Fruit fly (Drosophila melanogaster) whole organism, embryonic: Measurements from ENCODE around the gene Cad88C.

Source experiments
- Asciz ChIP-seq: fragments of 200-800 bp; sonication (Bioruptor generic); optimal IDR thresholded peaks from 2 replicates; lab custom pipeline; 2017; ENCODE audit warnings: missing biosample characterization, mild to moderate bottlenecking, missing genetic modification characterization, missing genetic modification reagents
- Atf-2 ChIP-seq: fragments of 200-800 bp; sonication (Bioruptor generic); optimal IDR thresholded peaks from 2 replicates; lab custom pipeline; 2016; ENCODE audit warnings: missing biosample characterization, missing genetic modification characterization
- Bdp1 ChIP-seq: fragments of 200-800 bp; sonication (Bioruptor generic); optimal IDR thresholded peaks from 3 replicates; lab custom pipeline; 2016; ENCODE audit warnings: missing biosample characterization, missing genetic modification characterization
- Bgb ChIP-seq: fragments of 200-800 bp; sonication (Bioruptor generic); IDR thresholded peaks from 2 replicates; pipeline ENCODE4 v1.3.6; 2022; ENCODE audit warnings: missing biosample characterization, missing genetic modification characterization; ENCODE audit not compliant: partially characterized antibody
- CG10979 ChIP-seq: fragments of 200-800 bp; sonication (Bioruptor generic); optimal IDR thresholded peaks from 2 replicates; lab custom pipeline; 2018; ENCODE audit warnings: missing biosample characterization, mild to moderate bottlenecking, missing genetic modification characterization, moderate library complexity
- CG13123 ChIP-seq: fragments of 200-800 bp; sonication (Bioruptor generic); optimal IDR thresholded peaks from 2 replicates; lab custom pipeline; 2016; ENCODE audit warnings: missing biosample characterization, missing genetic modification characterization
- CG13775 ChIP-seq: fragments of 200-800 bp; sonication (Bioruptor generic); optimal IDR thresholded peaks from 3 replicates; lab custom pipeline; 2017; ENCODE audit warnings: missing biosample characterization, mild to moderate bottlenecking, missing genetic modification characterization
- CG14710 ChIP-seq: fragments of 200-800 bp; sonication (Bioruptor generic); optimal IDR thresholded peaks from 3 replicates; lab custom pipeline; 2019; ENCODE audit warnings: missing biosample characterization, mild to moderate bottlenecking, missing genetic modification characterization, moderate library complexity
- CG1647 ChIP-seq: fragments of 200-800 bp; sonication (Bioruptor generic); optimal IDR thresholded peaks from 3 replicates; lab custom pipeline; 2016; ENCODE audit warnings: missing biosample characterization, missing genetic modification characterization
- CG17829 ChIP-seq: fragments of 200-800 bp; optimal IDR thresholded peaks from 2 replicates; lab custom pipeline; 2019; ENCODE audit warnings: missing biosample characterization, mild to moderate bottlenecking, missing genetic modification characterization, moderate library complexity
- CG17912 ChIP-seq: fragments of 200-800 bp; sonication (Bioruptor generic); optimal IDR thresholded peaks from 2 replicates; lab custom pipeline; 2018; ENCODE audit warnings: missing biosample characterization, mild to moderate bottlenecking, missing genetic modification characterization
- CG18476 ChIP-seq: fragments of 200-800 bp; sonication (Bioruptor generic); optimal IDR thresholded peaks from 2 replicates; lab custom pipeline; 2016; ENCODE audit warnings: missing biosample characterization, mild to moderate bottlenecking, missing genetic modification characterization
- CG2678 ChIP-seq: fragments of 200-800 bp; sonication (Bioruptor generic); optimal IDR thresholded peaks from 3 replicates; lab custom pipeline; 2019; ENCODE audit warnings: missing biosample characterization, mild to moderate bottlenecking, missing genetic modification characterization, moderate library complexity
- CG34422 ChIP-seq: fragments of 200-800 bp; sonication (Bioruptor generic); IDR thresholded peaks from 3 replicates; pipeline ENCODE4 v1.3.6; 2022; ENCODE audit warnings: missing biosample characterization, missing genetic modification characterization
- CG3838 ChIP-seq: fragments of 200-800 bp; sonication (Bioruptor generic); optimal IDR thresholded peaks from 3 replicates; lab custom pipeline; 2016; ENCODE audit warnings: missing biosample characterization, missing genetic modification characterization
- CG6689 ChIP-seq: fragments of 200-800 bp; sonication (Bioruptor generic); IDR thresholded peaks from 2 replicates; pipeline ENCODE4 v1.3.6; 2022; ENCODE audit warnings: missing biosample characterization, missing genetic modification characterization
- CG6765 ChIP-seq: fragments of 200-800 bp; sonication (Bioruptor generic); optimal IDR thresholded peaks from 3 replicates; lab custom pipeline; 2017; ENCODE audit warnings: missing biosample characterization, mild to moderate bottlenecking, missing genetic modification characterization
- CG7556 ChIP-seq: fragments of 200-800 bp; sonication (Bioruptor generic); optimal IDR thresholded peaks from 2 replicates; lab custom pipeline; 2017; ENCODE audit warnings: missing biosample characterization, mild to moderate bottlenecking, missing genetic modification characterization
- CG7928 ChIP-seq: fragments of 200-800 bp; sonication (Bioruptor generic); optimal IDR thresholded peaks from 2 replicates; lab custom pipeline; 2017; ENCODE audit warnings: missing biosample characterization, mild to moderate bottlenecking, missing genetic modification characterization
- CG8281 ChIP-seq: fragments of 200-800 bp; sonication (Bioruptor generic); optimal IDR thresholded peaks from 2 replicates; lab custom pipeline; 2018; ENCODE audit warnings: missing biosample characterization, mild to moderate bottlenecking, missing genetic modification characterization, moderate library complexity
- CG9215 ChIP-seq: fragments of 200-800 bp; sonication (Bioruptor generic); IDR thresholded peaks from 2 replicates; pipeline ENCODE4 v1.3.6; 2022; ENCODE audit warnings: missing biosample characterization, missing genetic modification characterization
- CHES-1-like ChIP-seq: fragments of 200-800 bp; sonication (Bioruptor generic); optimal IDR thresholded peaks from 2 replicates; lab custom pipeline; 2016; ENCODE audit warnings: missing biosample characterization, missing genetic modification characterization
- Dbx ChIP-seq: fragments of 200-800 bp; sonication (Bioruptor generic); IDR thresholded peaks from 3 replicates; pipeline ENCODE4 v1.3.6; 2022; ENCODE audit warnings: missing biosample characterization, missing genetic modification characterization
- Dip3 ChIP-seq: fragments of 200-800 bp; sonication (Bioruptor generic); optimal IDR thresholded peaks from 3 replicates; lab custom pipeline; 2016; ENCODE audit warnings: missing biosample characterization, missing genetic modification characterization
- E2f1 ChIP-seq: fragments of 200-800 bp; sonication (Bioruptor generic); IDR thresholded peaks from 2 replicates; pipeline ENCODE4 v1.3.6; 2022; ENCODE audit warnings: missing biosample characterization, missing genetic modification characterization
- Ets65A ChIP-seq: fragments of 200-800 bp; sonication (Bioruptor generic); peaks from one replicate; lab custom pipeline; 2016; ENCODE audit warnings: missing biosample characterization, missing genetic modification characterization
- Lhr ChIP-seq: fragments of 200-800 bp; sonication (Bioruptor generic); optimal IDR thresholded peaks from 3 replicates; lab custom pipeline; 2017; ENCODE audit warnings: mild to moderate bottlenecking, missing biosample characterization, missing genetic modification reagents, missing genetic modification characterization
- MESR4 ChIP-seq: fragments of 200-800 bp; sonication (Bioruptor generic); optimal IDR thresholded peaks from 2 replicates; lab custom pipeline; 2018; ENCODE audit warnings: missing biosample characterization, mild to moderate bottlenecking, missing genetic modification characterization, moderate library complexity
- Neu2 ChIP-seq: fragments of 200-800 bp; sonication (Bioruptor generic); optimal IDR thresholded peaks from 3 replicates; lab custom pipeline; 2016; ENCODE audit warnings: missing biosample characterization, missing genetic modification characterization, borderline replicate concordance
- Sox102F ChIP-seq: fragments of 200-800 bp; sonication (Bioruptor generic); optimal IDR thresholded peaks from 2 replicates; lab custom pipeline; 2018; ENCODE audit warnings: missing biosample characterization, mild to moderate bottlenecking, missing genetic modification characterization, moderate library complexity
- Vsx1 ChIP-seq: fragments of 200-800 bp; sonication (Bioruptor generic); optimal IDR thresholded peaks from 2 replicates; lab custom pipeline; 2017; ENCODE audit warnings: missing biosample characterization, mild to moderate bottlenecking, missing genetic modification characterization, missing genetic modification reagents
- amos ChIP-seq: fragments of 200-800 bp; sonication (Bioruptor generic); IDR thresholded peaks from 2 replicates; pipeline ENCODE4 v1.3.6; 2022; ENCODE audit warnings: missing biosample characterization, missing genetic modification characterization; ENCODE audit not compliant: partially characterized antibody
- ash1 ChIP-seq: fragments of 200-800 bp; sonication (Bioruptor generic); optimal IDR thresholded peaks from 2 replicates; lab custom pipeline; 2018; ENCODE audit warnings: missing biosample characterization, mild to moderate bottlenecking, missing genetic modification characterization
- btn ChIP-seq: fragments of 200-800 bp; sonication (Bioruptor generic); optimal IDR thresholded peaks from 2 replicates; lab custom pipeline; 2016; ENCODE audit warnings: missing biosample characterization, missing genetic modification characterization
- cas ChIP-seq: fragments of 200-800 bp; sonication (Bioruptor generic); IDR thresholded peaks from 2 replicates; pipeline ENCODE4 v1.3.6; 2022; ENCODE audit warnings: missing biosample characterization, missing genetic modification characterization
- caup ChIP-seq: fragments of 200-800 bp; sonication (Bioruptor generic); optimal IDR thresholded peaks from 3 replicates; lab custom pipeline; 2017; ENCODE audit warnings: missing biosample characterization, mild to moderate bottlenecking, missing genetic modification characterization, moderate library complexity; ENCODE audit not compliant: severe bottlenecking
- cg ChIP-seq: fragments of 200-800 bp; sonication (Bioruptor generic); optimal IDR thresholded peaks from 3 replicates; lab custom pipeline; 2019; ENCODE audit warnings: missing biosample characterization, mild to moderate bottlenecking, missing genetic modification characterization, moderate library complexity
- chn ChIP-seq: fragments of 200-800 bp; sonication (Bioruptor generic); optimal IDR thresholded peaks from 2 replicates; lab custom pipeline; 2016; ENCODE audit warnings: missing biosample characterization, missing genetic modification characterization
- dmrt99B ChIP-seq: fragments of 200-800 bp; sonication (Bioruptor generic); optimal IDR thresholded peaks from 2 replicates; lab custom pipeline; 2018; ENCODE audit warnings: missing biosample characterization, mild to moderate bottlenecking, missing genetic modification characterization, moderate library complexity
- ems ChIP-seq: fragments of 200-800 bp; sonication (Bioruptor generic); optimal IDR thresholded peaks from 3 replicates; lab custom pipeline; 2016; ENCODE audit warnings: missing biosample characterization, missing genetic modification characterization
- en ChIP-seq: fragments of 200-800 bp; sonication (Bioruptor generic); optimal IDR thresholded peaks from 2 replicates; lab custom pipeline; 2016; ENCODE audit warnings: missing biosample characterization, missing genetic modification characterization
- ftz-f1 ChIP-seq: fragments of 200-800 bp; sonication (Bioruptor generic); optimal IDR thresholded peaks from 2 replicates; lab custom pipeline; 2016; ENCODE audit warnings: missing biosample characterization, missing genetic modification characterization
- mld ChIP-seq: fragments of 200-800 bp; sonication (Bioruptor generic); IDR thresholded peaks from 3 replicates; pipeline ENCODE4 v1.3.6; 2022; ENCODE audit warnings: missing biosample characterization, missing genetic modification characterization; ENCODE audit not compliant: partially characterized antibody
- peb ChIP-seq: fragments of 200-800 bp; sonication (Bioruptor generic); IDR thresholded peaks from 2 replicates; pipeline ENCODE4 v1.3.6; 2022; ENCODE audit warnings: missing biosample characterization, missing genetic modification characterization
- sima ChIP-seq: fragments of 200-800 bp; sonication (Bioruptor generic); optimal IDR thresholded peaks from 2 replicates; lab custom pipeline; 2016; ENCODE audit warnings: missing biosample characterization, missing genetic modification characterization
- slp2 ChIP-seq: fragments of 200-800 bp; sonication (Bioruptor generic); optimal IDR thresholded peaks from 2 replicates; lab custom pipeline; 2016; ENCODE audit warnings: missing biosample characterization, missing genetic modification characterization
- stc ChIP-seq: fragments of 200-800 bp; sonication (Bioruptor generic); IDR thresholded peaks from 2 replicates; pipeline ENCODE4 v1.3.6; 2022; ENCODE audit warnings: missing biosample characterization, missing genetic modification characterization
- sug ChIP-seq: fragments of 200-800 bp; optimal IDR thresholded peaks from 2 replicates; lab custom pipeline; 2019; ENCODE audit warnings: missing biosample characterization, mild to moderate bottlenecking, missing genetic modification characterization, moderate library complexity
- tll ChIP-seq, 2 experiments: fragments of 200-800 bp in 1 of 2; fragments of >200 bp in 1 of 2; sonication (Bioruptor generic) in 1 of 2; optimal IDR thresholded peaks; 2 replicates each; lab custom pipeline; 2017 to 2019; ENCODE audit warnings: missing biosample characterization in 2 of 2, missing genetic modification characterization in 2 of 2, mild to moderate bottlenecking in 1 of 2, moderate library complexity in 1 of 2

Gene Cad88C

dm6 chr3R:14656760-14657604 lies 26.7 kb downstream of the Cad88C start, which contains the start of gene CG3505 (continued):
- no peak for TF ChIP-seq CG18476
- TF ChIP-seq CG17829 (tag; lab: Kevin White, UChicago): no peak
- no peak for TF ChIP-seq CG9215 (GFP tag; lab: Robert Waterston, UW)
- TF ChIP-seq cg (GFP tag; lab: Kevin White, UChicago): no peak
- peak; percentile 30 for TF ChIP-seq ems (GFP tag; lab: Kevin White, UChicago)
- no peak for TF ChIP-seq Ets65A
- no peak for TF ChIP-seq en (GFP tag; lab: Kevin White, UChicago)
- no peak for TF ChIP-seq CG2678 (tag; lab: Kevin White, UChicago)
- TF ChIP-seq Lhr: peak; percentile 61
- TF ChIP-seq Vsx1 (GFP tag; lab: Kevin White, UChicago): no peak
- TF ChIP-seq Dip3 (GFP tag; lab: Kevin White, UChicago): no peak
- TF ChIP-seq CG13775 (GFP tag; lab: Kevin White, UChicago): no peak
- TF ChIP-seq caup: no peak
- no peak for TF ChIP-seq peb (GFP tag; lab: Robert Waterston, UW)
- TF ChIP-seq ash1 (GFP tag; lab: Kevin White, UChicago): no peak
- TF ChIP-seq CHES-1-like (GFP tag; lab: Kevin White, UChicago): no peak
- TF ChIP-seq Dbx: peak; percentile 56; the same call in 2 of the 3 replicates
- no peak for TF ChIP-seq Sox102F (GFP tag; lab: Kevin White, UChicago)
- no peak for TF ChIP-seq CG34422
- TF ChIP-seq sug (tag; lab: Kevin White, UChicago): peak; percentile 64
- TF ChIP-seq CG10979 (tag; lab: Kevin White, UChicago): no peak
- TF ChIP-seq CG7928 (GFP tag; lab: Kevin White, UChicago): peak; percentile 27
- TF ChIP-seq Bdp1 (GFP tag; lab: Kevin White, UChicago): peak; percentile 20
- no peak for TF ChIP-seq MESR4 (GFP tag; lab: Kevin White, UChicago)
- no peak for TF ChIP-seq tll (GFP tag; optimal IDR thresholded peaks at IDR 0.05; lab: Kevin White, UChicago)
- no peak for TF ChIP-seq cas
- TF ChIP-seq CG13123: no peak
- TF ChIP-seq dmrt99B (tag; lab: Kevin White, UChicago): peak; percentile 55
- no peak for TF ChIP-seq Asciz (GFP tag; lab: Kevin White, UChicago)
- peak; percentile 39 for TF ChIP-seq CG7556 (GFP tag; lab: Kevin White, UChicago)
- peak; percentile 40; the same call in 1 of the 2 replicates for TF ChIP-seq amos (GFP tag; lab: Robert Waterston, UW)
- TF ChIP-seq Neu2 (GFP tag; lab: Kevin White, UChicago): no peak
- TF ChIP-seq Bgb (GFP tag; lab: Robert Waterston, UW): peak; percentile 38
- no peak for TF ChIP-seq btn
- TF ChIP-seq stc (GFP tag; lab: Robert Waterston, UW): peak; percentile 49; the same call in 1 of the 2 replicates
- TF ChIP-seq ftz-f1 (GFP tag; lab: Kevin White, UChicago): peak; percentile 29
- no peak; the same call in 2 of the 3 replicates for TF ChIP-seq mld (GFP tag; lab: Robert Waterston, UW)
- peak; percentile 60 for TF ChIP-seq CG14710 (tag; lab: Kevin White, UChicago)
- TF ChIP-seq Atf-2 (GFP tag; lab: Kevin White, UChicago): no peak
- TF ChIP-seq CG6689 (GFP tag; lab: Robert Waterston, UW): no peak
- no peak for TF ChIP-seq chn (GFP tag; lab: Kevin White, UChicago)
- no peak for TF ChIP-seq CG6765 (GFP tag; lab: Kevin White, UChicago)
- TF ChIP-seq CG3838 (GFP tag; lab: Kevin White, UChicago): no peak
- TF ChIP-seq CG1647: no peak
- TF ChIP-seq CG17912 (GFP tag; lab: Kevin White, UChicago): no peak
- no peak for TF ChIP-seq sima
- no peak for TF ChIP-seq CG8281 (tag; lab: Kevin White, UChicago)
- no peak for TF ChIP-seq E2f1
- TF ChIP-seq slp2 (GFP tag; lab: Kevin White, UChicago): no peak
